Worm (Caenorhabditis elegans): ENCODE results near the gene pck-1.

- TF ChIP-seq nhr-237 (tag; optimal IDR thresholded peaks at IDR 0.05) (no peak), dmd-4 (tag; optimal IDR thresholded peaks at IDR 0.05) (no peak), snpc-4 (tag; optimal IDR thresholded peaks at IDR 0.05) (no peak), ztf-11 (tag; optimal IDR thresholded peaks at IDR 0.05) (no peak), ztf-1 (GFP tag; conservative IDR thresholded peaks at IDR 0.05) (no peak), nhr-23 (tag; optimal IDR thresholded peaks at IDR 0.05) (no peak), ztf-4 (tag; optimal IDR thresholded peaks at IDR 0.05) (no peak), unc-62 (GFP tag; optimal IDR thresholded peaks at IDR 0.05) (no peak), lsy-2 (tag; optimal IDR thresholded peaks at IDR 0.05) (no peak), nhr-11 (tag; optimal IDR thresholded peaks at IDR 0.05) (no peak), unc-55 (GFP tag; optimal IDR thresholded peaks at IDR 0.05) (no peak)
Observed at ce11 chrIII:19509-19908, 46.6 kb downstream of the pck-1 start, which contains the start of gene H10E21.4.

Data from whole organism, L2 larva.